Worm (Caenorhabditis elegans) whole organism, late embryonic: ENCODE measurements around the gene best-2.

Experiments used
- C08G9.2 ChIP-seq: sonication (generic microtip); optimal IDR thresholded peaks from 2 replicates; lab custom pipeline; 2016; ENCODE audit warnings: mild to moderate bottlenecking, missing genetic modification characterization, moderate library complexity, missing compliant biosample characterization
- C38D4.7 ChIP-seq: fragments of 200-800 bp; sonication (Bioruptor generic); optimal IDR thresholded peaks from 2 replicates; lab custom pipeline; 2018; ENCODE audit warnings: mild to moderate bottlenecking, missing genetic modification characterization, moderate library complexity, missing compliant biosample characterization
- F13H6.1 ChIP-seq: sonication (generic microtip); optimal IDR thresholded peaks from 2 replicates; lab custom pipeline; 2016; ENCODE audit warnings: missing genetic modification characterization, missing compliant biosample characterization
- Y22D7AL.16 ChIP-seq: sonication (generic microtip); optimal IDR thresholded peaks from 2 replicates; lab custom pipeline; 2016; ENCODE audit warnings: missing genetic modification characterization, missing compliant biosample characterization
- ahr-1 ChIP-seq: sonication (generic microtip); optimal IDR thresholded peaks from 2 replicates; lab custom pipeline; 2016; ENCODE audit warnings: missing genetic modification characterization, missing compliant biosample characterization
- ceh-14 ChIP-seq: sonication (generic microtip); optimal IDR thresholded peaks from 2 replicates; lab custom pipeline; 2016; ENCODE audit warnings: missing genotype, missing genetic modification characterization, missing compliant biosample characterization
- ceh-19 ChIP-seq: fragments of 200-800 bp; sonication (Bioruptor generic); optimal IDR thresholded peaks from 2 replicates; lab custom pipeline; 2018; ENCODE audit warnings: mild to moderate bottlenecking, missing genetic modification characterization, missing compliant biosample characterization
- ceh-24 ChIP-seq: sonication (generic microtip); optimal IDR thresholded peaks from 2 replicates; lab custom pipeline; 2016; ENCODE audit warnings: mild to moderate bottlenecking, missing genetic modification characterization, missing compliant biosample characterization
- ceh-31 ChIP-seq: sonication (generic microtip); optimal IDR thresholded peaks from 2 replicates; lab custom pipeline; 2016; ENCODE audit warnings: missing genetic modification characterization, missing compliant biosample characterization
- ceh-34 ChIP-seq: sonication (generic microtip); optimal IDR thresholded peaks from 2 replicates; lab custom pipeline; 2016; ENCODE audit warnings: mild to moderate bottlenecking, missing genetic modification characterization, missing compliant biosample characterization
- ceh-45 ChIP-seq: fragments of 200-800 bp; sonication (Bioruptor generic); IDR thresholded peaks from 2 replicates; pipeline ENCODE4 v1.3.6; 2022; ENCODE audit warnings: missing genetic modification reagents, missing genetic modification characterization, missing compliant biosample characterization
- ceh-6 ChIP-seq: fragments of 200-800 bp; sonication (Bioruptor generic); optimal IDR thresholded peaks from 2 replicates; lab custom pipeline; 2018; ENCODE audit warnings: mild to moderate bottlenecking, missing genetic modification characterization, missing compliant biosample characterization
- che-1 ChIP-seq: sonication (generic microtip); optimal IDR thresholded peaks from 2 replicates; lab custom pipeline; 2016; ENCODE audit warnings: mild to moderate bottlenecking, missing genetic modification characterization, missing compliant biosample characterization
- dmd-4 ChIP-seq: sonication (generic microtip); optimal IDR thresholded peaks from 2 replicates; lab custom pipeline; 2016; ENCODE audit warnings: borderline replicate concordance, missing genetic modification characterization, missing compliant biosample characterization
- eyg-1 ChIP-seq: sonication (generic microtip); optimal IDR thresholded peaks from 2 replicates; lab custom pipeline; 2016; ENCODE audit warnings: missing genotype, missing genetic modification characterization, missing compliant biosample characterization
- fax-1 ChIP-seq: sonication (generic microtip); optimal IDR thresholded peaks from 2 replicates; lab custom pipeline; 2016; ENCODE audit warnings: missing genotype, missing genetic modification characterization, missing compliant biosample characterization
- fkh-6 ChIP-seq: sonication (generic microtip); optimal IDR thresholded peaks from 2 replicates; lab custom pipeline; 2016; ENCODE audit warnings: missing genetic modification characterization, missing compliant biosample characterization
- hlh-13 ChIP-seq: fragments of 200-800 bp; sonication (Bioruptor generic); optimal IDR thresholded peaks from 2 replicates; lab custom pipeline; 2018; ENCODE audit warnings: mild to moderate bottlenecking, missing genetic modification characterization, missing compliant biosample characterization
- hlh-8 ChIP-seq: sonication (generic microtip); optimal IDR thresholded peaks from 2 replicates; lab custom pipeline; 2016; ENCODE audit warnings: missing genotype, missing genetic modification characterization, missing compliant biosample characterization
- lin-11 ChIP-seq: fragments of 200-800 bp; sonication (Bioruptor generic); optimal IDR thresholded peaks from 2 replicates; lab custom pipeline; 2018; ENCODE audit warnings: mild to moderate bottlenecking, missing genetic modification characterization, missing compliant biosample characterization
- mec-3 ChIP-seq: sonication (generic microtip); optimal IDR thresholded peaks from 2 replicates; lab custom pipeline; 2016; ENCODE audit warnings: borderline replicate concordance, missing genetic modification characterization, missing compliant biosample characterization
- nfya-1 ChIP-seq: sonication (generic microtip); optimal IDR thresholded peaks from 2 replicates; lab custom pipeline; 2017; ENCODE audit warnings: missing genetic modification characterization, mild to moderate bottlenecking, missing compliant biosample characterization, antibody characterized with exemption, moderate library complexity
- npax-4 ChIP-seq: sonication (generic microtip); optimal IDR thresholded peaks from 2 replicates; lab custom pipeline; 2016; ENCODE audit warnings: missing genetic modification characterization, missing compliant biosample characterization
- odd-2 ChIP-seq: sonication (generic microtip); optimal IDR thresholded peaks from 2 replicates; lab custom pipeline; 2017; ENCODE audit warnings: antibody characterized with exemption, mild to moderate bottlenecking, missing genetic modification characterization, missing compliant biosample characterization
- pha-2 ChIP-seq: sonication (generic microtip); optimal IDR thresholded peaks from 2 replicates; lab custom pipeline; 2017; ENCODE audit warnings: mild to moderate bottlenecking, missing genetic modification characterization, missing compliant biosample characterization
- pqm-1 ChIP-seq: sonication (generic microtip); optimal IDR thresholded peaks from 2 replicates; lab custom pipeline; 2016; ENCODE audit warnings: missing genetic modification characterization, missing compliant biosample characterization
- ref-2 ChIP-seq: sonication (generic microtip); optimal IDR thresholded peaks from 2 replicates; lab custom pipeline; 2016; ENCODE audit warnings: missing genetic modification characterization, missing compliant biosample characterization
- sdc-2 ChIP-seq: sonication (generic microtip); optimal IDR thresholded peaks from 2 replicates; lab custom pipeline; 2016; ENCODE audit warnings: missing genotype, missing genetic modification characterization, missing compliant biosample characterization
- sox-2 ChIP-seq: fragments of 200-800 bp; sonication (Bioruptor generic); IDR thresholded peaks from 2 replicates; pipeline ENCODE4 v1.3.6; 2022; ENCODE audit warnings: missing genetic modification reagents, missing genetic modification characterization, missing compliant biosample characterization
- sox-4 ChIP-seq: sonication (generic microtip); optimal IDR thresholded peaks from 2 replicates; lab custom pipeline; 2017; ENCODE audit warnings: mild to moderate bottlenecking, missing genetic modification characterization, inconsistent platforms, missing compliant biosample characterization
- syd-9 ChIP-seq: sonication (generic microtip); optimal IDR thresholded peaks from 2 replicates; lab custom pipeline; 2016; ENCODE audit warnings: mild to moderate bottlenecking, missing genetic modification characterization, moderate library complexity, missing compliant biosample characterization
- tbx-2 ChIP-seq: sonication (generic microtip); optimal IDR thresholded peaks from 2 replicates; lab custom pipeline; 2016; ENCODE audit warnings: missing genetic modification characterization, missing compliant biosample characterization
- unc-3 ChIP-seq, 2 experiments: fragments of 200-800 bp in 1 of 2; sonication (Bioruptor generic) in 1 of 2; sonication (generic microtip) in 1 of 2; conservative IDR thresholded peaks in 1 of 2; optimal IDR thresholded peaks in 1 of 2; 2 replicates each; pipeline versions ENCODE4 v1.3.6 to Lab custom; 2016 to 2022; ENCODE audit warnings: missing compliant biosample characterization in 2 of 2, missing genetic modification characterization in 2 of 2, missing genetic modification reagents in 1 of 2
- unc-42 ChIP-seq: sonication (generic microtip); optimal IDR thresholded peaks from 2 replicates; lab custom pipeline; 2016; ENCODE audit warnings: missing genotype, missing genetic modification characterization, missing compliant biosample characterization
- unc-55 ChIP-seq: sonication (generic microtip); optimal IDR thresholded peaks from 2 replicates; lab custom pipeline; 2017; ENCODE audit warnings: missing biosample characterization, missing genetic modification reagents, missing genetic modification characterization

The best-2 gene

DNA sequence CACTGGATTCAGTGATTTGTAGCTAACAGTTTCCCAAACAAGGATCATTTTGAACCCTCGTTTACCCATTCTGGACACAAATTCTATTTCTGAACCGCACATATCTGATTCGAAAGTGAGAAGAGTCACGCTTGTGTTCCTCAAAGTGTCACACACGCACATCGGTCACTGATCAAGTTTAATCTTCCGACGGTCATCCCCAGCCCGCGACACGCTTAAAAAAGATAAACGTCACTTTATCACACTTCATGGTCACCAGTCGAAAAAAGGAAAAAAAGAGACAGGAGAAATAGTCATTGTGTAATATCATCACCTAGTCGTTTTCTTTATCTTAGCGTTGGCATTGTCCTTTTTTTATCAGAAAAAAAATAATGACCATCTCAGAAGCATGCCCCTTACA lies 35.2 kb downstream of the best-2 start:
- TF ChIP-seq ahr-1 (tag; lab: Kevin White, UChicago) = no peak
- TF ChIP-seq fkh-6 (tag; lab: Kevin White, UChicago) = no peak
- no peak for TF ChIP-seq sdc-2 (tag; lab: Kevin White, UChicago)
- TF ChIP-seq ceh-31 (tag; lab: Kevin White, UChicago) = no peak
- TF ChIP-seq tbx-2 (tag; lab: Kevin White, UChicago) = no peak
- TF ChIP-seq hlh-8 (tag; lab: Kevin White, UChicago) = no peak
- no peak for TF ChIP-seq ref-2 (tag; lab: Kevin White, UChicago)
- no peak for TF ChIP-seq fax-1 (tag; lab: Kevin White, UChicago)
- TF ChIP-seq unc-42 (tag; lab: Kevin White, UChicago) = no peak

ce11 chrIV:13076620-13077019 lies 36.3 kb downstream of the best-2 start, which contains the start of gene C39E9.7:
C39E9.7 (minus strand) TSS chrIV:13076720.
- no peak for TF ChIP-seq lin-11 (tag; lab: Kevin White, UChicago)
- TF ChIP-seq ceh-34 (tag; lab: Kevin White, UChicago) = no peak
- no peak for TF ChIP-seq pha-2
- TF ChIP-seq nfya-1 (tag; lab: Kevin White, UChicago) = no peak
- no peak for TF ChIP-seq sox-2 (GFP tag; lab: Robert Waterston, UW)
- no peak for TF ChIP-seq ceh-45 (GFP tag; lab: Robert Waterston, UW)
- no peak for TF ChIP-seq ceh-24 (tag; lab: Kevin White, UChicago)

ce11 chrIV:13075625-13076252 lies 37.1 kb downstream of the best-2 start:
- no peak for TF ChIP-seq eyg-1 (tag; lab: Kevin White, UChicago)
- TF ChIP-seq C08G9.2 (tag; lab: Kevin White, UChicago) = no peak
- TF ChIP-seq ceh-19 = no peak
- TF ChIP-seq che-1 = no peak
- TF ChIP-seq fax-1 (tag; lab: Kevin White, UChicago) = no peak
- TF ChIP-seq lin-11 (tag; lab: Kevin White, UChicago) = no peak
- no peak for TF ChIP-seq sdc-2 (tag; lab: Kevin White, UChicago)
- no peak for TF ChIP-seq ceh-6 (GFP tag; lab: Kevin White, UChicago)

DNA sequence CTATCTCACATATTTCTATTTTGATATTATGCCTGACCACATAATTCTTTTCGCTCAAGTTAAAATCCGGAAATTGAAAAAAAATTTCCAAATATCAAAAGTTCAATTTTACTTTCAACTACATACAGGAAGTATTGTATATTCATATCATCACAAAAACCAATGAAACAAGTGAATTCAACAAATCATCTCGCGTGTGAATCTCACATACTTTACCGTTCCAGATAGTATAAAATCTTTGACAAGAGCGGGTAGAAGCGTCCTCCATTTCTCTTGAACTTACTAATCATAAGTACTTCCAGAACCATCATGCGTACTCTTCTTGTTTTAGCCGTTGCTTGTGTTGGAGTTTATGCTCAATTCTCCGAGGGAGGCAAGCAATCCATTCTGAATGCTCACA lies 41.4 kb downstream of the best-2 start, which contains the start of gene scl-8:
TSS of gene scl-8 (plus strand) at position 301 of the 400 bp plus-strand sequence.
- TF ChIP-seq lin-11 (tag; lab: Kevin White, UChicago) = no peak
- no peak for TF ChIP-seq unc-3 (GFP tag; conservative IDR thresholded peaks at IDR 0.05; lab: Robert Waterston, UW)
- TF ChIP-seq unc-3 (tag; optimal IDR thresholded peaks at IDR 0.05; lab: Kevin White, UChicago) = no peak
- no peak for TF ChIP-seq Y22D7AL.16 (tag; lab: Kevin White, UChicago)
- no peak for TF ChIP-seq syd-9 (tag; lab: Kevin White, UChicago)
- TF ChIP-seq npax-4 = no peak
- TF ChIP-seq nfya-1 (tag; lab: Kevin White, UChicago) = no peak
- TF ChIP-seq mec-3 (tag; lab: Kevin White, UChicago) = no peak
- no peak for TF ChIP-seq sox-2 (GFP tag; lab: Robert Waterston, UW)
- TF ChIP-seq dmd-4 (tag; lab: Kevin White, UChicago) = no peak
- no peak for TF ChIP-seq C38D4.7 (GFP tag; lab: Kevin White, UChicago)
- no peak for TF ChIP-seq unc-55 (GFP tag; lab: Kevin White, UChicago)
- no peak for TF ChIP-seq sox-4
- TF ChIP-seq pqm-1 (tag; lab: Kevin White, UChicago) = no peak
- TF ChIP-seq, all 69 proteins: peak for 0

- TF ChIP-seq odd-2 (no peak), ceh-14 (no peak), pqm-1 (tag; lab: Kevin White, UChicago) (no peak), unc-3 (GFP tag; conservative IDR thresholded peaks at IDR 0.05; lab: Robert Waterston, UW) (no peak), unc-3 (tag; optimal IDR thresholded peaks at IDR 0.05; lab: Kevin White, UChicago) (no peak), F13H6.1 (tag; lab: Kevin White, UChicago) (no peak), ceh-34 (tag; lab: Kevin White, UChicago) (no peak), hlh-13 (GFP tag; lab: Kevin White, UChicago) (no peak)
Observed at ce11 chrIV:13070142-13070541, 42.7 kb downstream of the best-2 start, which contains the start of gene scl-7. scl-7 (plus strand) TSS chrIV:13070442.
